Fruit fly (Drosophila melanogaster): ENCODE measurements around the gene CG10970.

Gene CG10970

dm6 chrX:9103308-9104185, 32.3 kb upstream of the CG10970 start, which contains the start of gene CG7766:
Gene CG7766 (minus strand): TSS chrX:9103739.
- no peak for TF ChIP-seq Myc (optimal IDR thresholded peaks at IDR 0.05)
- no peak for TF ChIP-seq N (GFP tag; optimal IDR thresholded peaks at IDR 0.05)
- no peak for TF ChIP-seq brk (GFP tag; optimal IDR thresholded peaks at IDR 0.05)
- no peak for TF ChIP-seq Abd-B (GFP tag; optimal IDR thresholded peaks at IDR 0.05)
- no peak for TF ChIP-seq dsf (GFP tag; optimal IDR thresholded peaks at IDR 0.05; ENCODE audit: borderline replicate concordance)
- no peak for TF ChIP-seq Mio (GFP tag; optimal IDR thresholded peaks at IDR 0.05)
- TF ChIP-seq foxo (GFP tag; optimal IDR thresholded peaks at IDR 0.05) = no peak
- TF ChIP-seq CrebA (GFP tag; optimal IDR thresholded peaks at IDR 0.05; ENCODE audit: borderline replicate concordance) = no peak
- TF ChIP-seq psq (GFP tag; optimal IDR thresholded peaks at IDR 0.05) = no peak
- no peak for TF ChIP-seq sage (GFP tag; optimal IDR thresholded peaks at IDR 0.05)
- no peak for TF ChIP-seq Vsx2 (GFP tag; optimal IDR thresholded peaks at IDR 0.05; ENCODE audit: partially characterized antibody)
- no peak for TF ChIP-seq sv (GFP tag; optimal IDR thresholded peaks at IDR 0.05)
- no peak for TF ChIP-seq usp (GFP tag; optimal IDR thresholded peaks at IDR 0.05)
- no peak for TF ChIP-seq Dif (GFP tag; optimal IDR thresholded peaks at IDR 0.05; ENCODE audit: partially characterized antibody)

dm6 chrX:9102125-9102524, 30.9 kb upstream of the CG10970 start:
- TF ChIP-seq dmrt93B (GFP tag; optimal IDR thresholded peaks at IDR 0.05) = no peak
- TF ChIP-seq br (GFP tag; optimal IDR thresholded peaks at IDR 0.05) = no peak
- TF ChIP-seq Abd-B (GFP tag; optimal IDR thresholded peaks at IDR 0.05) = no peak
- TF ChIP-seq Hr78 (GFP tag; optimal IDR thresholded peaks at IDR 0.05) = no peak
- TF ChIP-seq Vsx2 (GFP tag; optimal IDR thresholded peaks at IDR 0.05; ENCODE audit: partially characterized antibody) = no peak
- no peak for TF ChIP-seq CG32264 (GFP tag; optimal IDR thresholded peaks at IDR 0.05)
- TF ChIP-seq fru (GFP tag; optimal IDR thresholded peaks at IDR 0.05) = no peak
- no peak for TF ChIP-seq woc (GFP tag; optimal IDR thresholded peaks at IDR 0.05)
- TF ChIP-seq dsf (GFP tag; optimal IDR thresholded peaks at IDR 0.05; ENCODE audit: borderline replicate concordance) = no peak
- TF ChIP-seq brk (GFP tag; optimal IDR thresholded peaks at IDR 0.05) = no peak
- no peak for TF ChIP-seq HLH106 (tag; optimal IDR thresholded peaks at IDR 0.05)
- no peak for TF ChIP-seq Dfd (GFP tag; optimal IDR thresholded peaks at IDR 0.05)
- no peak for TF ChIP-seq Hnf4 (GFP tag; optimal IDR thresholded peaks at IDR 0.05)
- no peak for TF ChIP-seq dl (GFP tag; optimal IDR thresholded peaks at IDR 0.05; ENCODE audit: insufficient read depth in 1 of 2, partially characterized antibody in 2 of 2)
- no peak for TF ChIP-seq lola (GFP tag; optimal IDR thresholded peaks at IDR 0.05)
- TF ChIP-seq foxo (GFP tag; optimal IDR thresholded peaks at IDR 0.05) = no peak

- TF ChIP-seq brk (GFP tag; optimal IDR thresholded peaks at IDR 0.05) (no peak), GATAd (GFP tag; optimal IDR thresholded peaks at IDR 0.05) (no peak), N (GFP tag; optimal IDR thresholded peaks at IDR 0.05) (no peak), Hr78 (GFP tag; optimal IDR thresholded peaks at IDR 0.05) (no peak)
Measured at dm6 chrX:9093912-9094311, 22.7 kb upstream of the CG10970 start.

- peak; percentile 92 for TF ChIP-seq Dfd (GFP tag; optimal IDR thresholded peaks at IDR 0.05)
- no peak for TF ChIP-seq fru (GFP tag; optimal IDR thresholded peaks at IDR 0.05)
Measured at dm6 chrX:9093062-9093461, 21.9 kb upstream of the CG10970 start.

dm6 chrX:9090057-9090358, 18.8 kb upstream of the CG10970 start:
- TF ChIP-seq dl (GFP tag; optimal IDR thresholded peaks at IDR 0.05; ENCODE audit: insufficient read depth in 1 of 2, partially characterized antibody in 2 of 2) (no peak), Rel (GFP tag; optimal IDR thresholded peaks at IDR 0.05) (no peak), Rel (tag; optimal IDR thresholded peaks at IDR 0.05) (no peak), dmrt93B (GFP tag; optimal IDR thresholded peaks at IDR 0.05) (no peak), CG9705 (GFP tag; optimal IDR thresholded peaks at IDR 0.05) (no peak), lola (GFP tag; optimal IDR thresholded peaks at IDR 0.05) (no peak), Myc (optimal IDR thresholded peaks at IDR 0.05) (no peak), brk (GFP tag; optimal IDR thresholded peaks at IDR 0.05) (no peak), Dif (GFP tag; optimal IDR thresholded peaks at IDR 0.05; ENCODE audit: partially characterized antibody) (no peak), GATAd (GFP tag; optimal IDR thresholded peaks at IDR 0.05) (no peak)
